Worm (Caenorhabditis elegans): ENCODE measurements around the gene F54D10.8.

DNA sequence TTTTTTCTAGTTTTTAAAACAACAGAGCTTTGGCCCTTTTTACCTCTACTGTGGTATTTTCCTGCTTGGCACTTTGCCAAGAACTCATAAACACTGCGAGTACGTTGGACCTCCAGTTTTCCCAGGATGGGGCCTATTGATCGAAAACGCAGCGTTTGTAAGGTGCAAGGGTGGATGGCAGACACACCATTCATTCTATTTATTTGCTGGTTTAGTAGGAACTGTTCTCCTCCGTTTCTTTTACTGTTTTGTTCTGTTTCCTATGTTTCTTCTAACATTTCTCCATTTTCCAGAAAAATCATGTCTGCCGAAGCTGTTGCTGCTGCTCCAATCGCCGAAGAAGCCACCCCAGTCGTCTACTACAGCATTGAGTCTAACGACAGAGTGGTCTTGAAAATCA, 3.8 kb downstream of the F54D10.8 start, which contains the start of gene skr-15:
- TF ChIP-seq tab-1 (GFP tag; IDR thresholded peaks at IDR 0.05), result no peak
- no peak for TF ChIP-seq flt-1 (GFP tag; IDR thresholded peaks at IDR 0.05)
- no peak for TF ChIP-seq klf-2 (GFP tag; conservative IDR thresholded peaks at IDR 0.05)
- no peak for TF ChIP-seq ztf-29 (GFP tag; IDR thresholded peaks at IDR 0.05)
- no peak for TF ChIP-seq cog-1 (tag; optimal IDR thresholded peaks at IDR 0.05)
- no peak for TF ChIP-seq med-1 (GFP tag; optimal IDR thresholded peaks at IDR 0.05; ENCODE audit: insufficient read depth)
